Fruit fly (Drosophila melanogaster): ENCODE measurements around the gene Spn77Bb.

DNA sequence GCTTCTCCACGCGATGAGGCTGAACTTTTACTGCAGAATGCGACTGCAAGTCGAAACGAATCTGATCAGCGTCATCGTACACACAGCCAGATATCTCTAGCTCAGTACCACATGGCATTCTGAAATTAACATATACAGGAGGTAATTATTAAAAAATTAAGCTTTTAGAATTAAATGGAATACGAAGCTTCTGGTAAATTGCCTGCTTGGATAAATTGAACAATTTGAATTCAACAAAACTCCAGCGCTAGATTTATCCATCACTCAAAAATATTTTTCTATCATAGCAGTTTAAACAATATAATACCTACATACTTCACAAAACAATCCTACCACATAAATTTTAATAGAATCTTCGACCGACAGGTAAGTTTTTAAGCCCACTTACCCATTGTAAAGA is 21.6 kb upstream of the Spn77Bb start, which contains the start of gene SCCRO4:
- no peak for TF ChIP-seq rn (GFP tag; IDR thresholded peaks at IDR 0.05)
- TF ChIP-seq CG32121 (GFP tag; IDR thresholded peaks at IDR 0.05) = no peak
- TF ChIP-seq CG13204 (GFP tag; optimal IDR thresholded peaks at IDR 0.05) = no peak
- TF ChIP-seq EcR (GFP tag; optimal IDR thresholded peaks at IDR 0.05) = no peak
- no peak for TF ChIP-seq CG15710 (tag; optimal IDR thresholded peaks at IDR 0.05)
